Fruit fly (Drosophila melanogaster): Measurements from ENCODE around the gene gukh.

DNA sequence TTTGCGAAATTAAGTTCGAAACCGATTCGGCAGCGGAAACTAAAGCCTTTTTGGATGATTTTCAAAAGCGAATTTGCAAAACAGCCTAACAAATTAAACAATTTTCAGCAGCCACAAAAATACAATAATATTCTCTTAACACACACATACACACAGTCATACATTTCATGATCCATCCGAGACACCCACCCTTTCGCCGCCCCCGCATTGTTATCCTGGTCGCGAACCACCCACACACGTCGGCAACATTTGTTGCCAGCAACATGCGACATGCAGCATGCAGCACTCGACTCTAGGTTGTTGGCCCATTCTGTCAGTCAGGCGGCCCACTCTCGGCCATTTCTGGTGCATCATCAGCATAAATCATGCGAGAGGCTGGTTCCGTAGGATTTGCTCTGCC, 30.2 kb downstream of the gukh start:
- TF ChIP-seq Sin3A (optimal IDR thresholded peaks at IDR 0.05): no peak
- no peak for TF ChIP-seq psq (optimal IDR thresholded peaks at IDR 0.05)
- TF ChIP-seq ttk (optimal IDR thresholded peaks at IDR 0.05): no peak

Data from Kc167 (cell line).